Worm (Caenorhabditis elegans) whole organism, mixed stage, embryonic: Measurements from ENCODE around the gene K02D10.3.
A peak's percentile ranks its signal among the peaks of the same experiment; 100 is the strongest.

Source experiments
- bed-3 ChIP-seq: fragments of 200-800 bp; sonication (Bioruptor generic); optimal IDR thresholded peaks from 3 replicates; lab custom pipeline; 2018; ENCODE audit warnings: mild to moderate bottlenecking, missing genetic modification characterization, moderate library complexity, missing compliant biosample characterization
- blmp-1 ChIP-seq: fragments of 150-350 bp; optimal IDR thresholded peaks from 2 replicates; lab custom pipeline; 2014; ENCODE audit warnings: missing biosample characterization, missing genetic modification characterization
- ceh-43 ChIP-seq: fragments of 200-800 bp; sonication (Bioruptor generic); optimal IDR thresholded peaks from 2 replicates; lab custom pipeline; 2018; ENCODE audit warnings: mild to moderate bottlenecking, missing genetic modification characterization, moderate library complexity, missing compliant biosample characterization
- ceh-83 ChIP-seq: fragments of 200-800 bp; sonication (Bioruptor generic); optimal IDR thresholded peaks from 2 replicates; lab custom pipeline; 2018; ENCODE audit warnings: mild to moderate bottlenecking, missing genetic modification characterization, missing compliant biosample characterization
- ces-1 ChIP-seq: fragments of 150-350 bp; optimal IDR thresholded peaks from 2 replicates; lab custom pipeline; 2014; ENCODE audit warnings: missing biosample characterization, missing genetic modification reagents, missing genetic modification characterization
- cnd-1 ChIP-seq: fragments of 200-800 bp; sonication (Bioruptor generic); optimal IDR thresholded peaks from 2 replicates; lab custom pipeline; 2018; ENCODE audit warnings: mild to moderate bottlenecking, missing genetic modification characterization, missing compliant biosample characterization
- drap-1 ChIP-seq: fragments of 200-800 bp; sonication (Bioruptor generic); optimal IDR thresholded peaks from 3 replicates; lab custom pipeline; 2018; ENCODE audit warnings: mild to moderate bottlenecking, missing genetic modification characterization, missing compliant biosample characterization
- elt-1 ChIP-seq: sonication (generic microtip); optimal IDR thresholded peaks from 2 replicates; lab custom pipeline; 2017; ENCODE audit warnings: missing genetic modification characterization, mild to moderate bottlenecking, missing compliant biosample characterization, antibody characterized with exemption, moderate library complexity, borderline replicate concordance; ENCODE audit not compliant: insufficient read depth
- elt-3 ChIP-seq: fragments of 150-350 bp; optimal IDR thresholded peaks from 2 replicates; lab custom pipeline; 2014; ENCODE audit warnings: missing biosample characterization, missing genetic modification characterization
- flh-1 ChIP-seq: fragments of 200-800 bp; sonication (Bioruptor generic); optimal IDR thresholded peaks from 2 replicates; lab custom pipeline; 2018; ENCODE audit warnings: mild to moderate bottlenecking, missing genetic modification characterization, moderate library complexity, missing compliant biosample characterization
- ham-2 ChIP-seq: fragments of 200-800 bp; sonication (Bioruptor generic); optimal IDR thresholded peaks from 2 replicates; lab custom pipeline; 2018; ENCODE audit warnings: mild to moderate bottlenecking, missing genetic modification characterization, missing compliant biosample characterization
- hlh-1 ChIP-seq: fragments of 150-350 bp; optimal IDR thresholded peaks from 2 replicates; lab custom pipeline; 2014; ENCODE audit warnings: missing biosample characterization, missing genetic modification reagents, missing genetic modification characterization
- lsy-2 ChIP-seq: fragments of 150-350 bp; optimal IDR thresholded peaks from 2 replicates; lab custom pipeline; 2014; ENCODE audit warnings: missing biosample characterization, missing genetic modification characterization
- mab-5 ChIP-seq: fragments of 150-350 bp; optimal IDR thresholded peaks from 2 replicates; lab custom pipeline; 2014; ENCODE audit warnings: missing biosample characterization, missing genetic modification characterization
- mep-1 ChIP-seq: fragments of 150-350 bp; optimal IDR thresholded peaks from 2 replicates; lab custom pipeline; 2017; ENCODE audit warnings: missing biosample characterization, missing genetic modification reagents, missing genetic modification characterization, inconsistent platforms
- mls-2 ChIP-seq: sonication (generic microtip); optimal IDR thresholded peaks from 2 replicates; lab custom pipeline; 2016; ENCODE audit warnings: mild to moderate bottlenecking, missing genetic modification characterization, moderate library complexity, missing compliant biosample characterization
- nhr-12 ChIP-seq: fragments of 150-350 bp; optimal IDR thresholded peaks from 2 replicates; lab custom pipeline; 2014; ENCODE audit warnings: missing biosample characterization, missing genetic modification characterization
- nhr-2 ChIP-seq: fragments of 150-350 bp; optimal IDR thresholded peaks from 2 replicates; lab custom pipeline; 2014; ENCODE audit warnings: missing biosample characterization, missing genetic modification characterization
- nhr-237 ChIP-seq: fragments of 150-350 bp; optimal IDR thresholded peaks from 2 replicates; lab custom pipeline; 2014; ENCODE audit warnings: missing biosample characterization, missing genetic modification characterization
- nhr-28 ChIP-seq: fragments of 150-350 bp; optimal IDR thresholded peaks from 2 replicates; lab custom pipeline; 2014; ENCODE audit warnings: missing biosample characterization, missing genetic modification characterization
- nhr-76 ChIP-seq: sonication (generic microtip); optimal IDR thresholded peaks from 2 replicates; lab custom pipeline; 2017; ENCODE audit warnings: missing biosample characterization, missing genetic modification characterization
- pha-4 ChIP-seq: fragments of 150-350 bp; optimal IDR thresholded peaks from 2 replicates; lab custom pipeline; 2018; ENCODE audit warnings: missing biosample characterization, missing genetic modification reagents, missing genetic modification characterization
- sem-2 ChIP-seq: fragments of 200-800 bp; sonication (Bioruptor generic); optimal IDR thresholded peaks from 2 replicates; lab custom pipeline; 2018; ENCODE audit warnings: mild to moderate bottlenecking, missing genetic modification characterization, missing compliant biosample characterization
- snpc-4 ChIP-seq: fragments of 150-350 bp; optimal IDR thresholded peaks from 2 replicates; lab custom pipeline; 2014; ENCODE audit warnings: missing biosample characterization, missing genetic modification characterization
- sptf-1 ChIP-seq: sonication (generic microtip); optimal IDR thresholded peaks from 2 replicates; lab custom pipeline; 2017; ENCODE audit warnings: mild to moderate bottlenecking, missing genetic modification characterization, moderate library complexity, missing compliant biosample characterization
- unc-120 ChIP-seq: sonication (generic microtip); optimal IDR thresholded peaks from 2 replicates; lab custom pipeline; 2017; ENCODE audit warnings: missing genetic modification characterization, missing compliant biosample characterization; ENCODE audit not compliant: poor library complexity, severe bottlenecking
- unc-62 ChIP-seq: fragments of 150-350 bp; optimal IDR thresholded peaks from 2 replicates; lab custom pipeline; 2014; ENCODE audit warnings: missing biosample characterization, missing genetic modification reagents, missing genetic modification characterization
- zip-8 ChIP-seq: fragments of 150-350 bp; optimal IDR thresholded peaks from 2 replicates; lab custom pipeline; 2014; ENCODE audit warnings: missing biosample characterization, missing genetic modification characterization
- ztf-11 ChIP-seq: fragments of 150-350 bp; optimal IDR thresholded peaks from 2 replicates; lab custom pipeline; 2014; ENCODE audit warnings: missing biosample characterization, missing genetic modification characterization

Gene K02D10.3

DNA sequence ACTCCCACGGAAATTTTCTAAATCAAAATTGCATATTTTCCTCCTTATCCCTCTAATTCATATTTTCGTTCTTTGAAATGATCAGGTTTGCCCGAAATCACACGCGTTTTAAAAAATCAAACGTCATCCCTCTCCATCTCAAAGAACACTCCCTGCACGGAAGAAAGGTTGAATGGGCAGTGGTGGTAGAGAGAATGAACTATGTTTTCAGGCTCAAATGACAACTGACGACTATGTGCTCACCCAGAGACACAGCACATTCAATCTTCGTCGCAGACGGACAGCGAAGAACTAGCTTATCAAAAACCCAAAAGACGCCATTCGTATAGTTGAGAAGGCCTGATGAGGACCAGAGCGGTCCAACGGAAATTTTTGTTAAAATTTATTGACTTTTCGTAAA is 32.0 kb downstream of the K02D10.3 start:
- TF ChIP-seq unc-120 (tag; lab: Kevin White, UChicago) (peak; percentile 2), ceh-43 (GFP tag; lab: Kevin White, UChicago) (no peak)

DNA sequence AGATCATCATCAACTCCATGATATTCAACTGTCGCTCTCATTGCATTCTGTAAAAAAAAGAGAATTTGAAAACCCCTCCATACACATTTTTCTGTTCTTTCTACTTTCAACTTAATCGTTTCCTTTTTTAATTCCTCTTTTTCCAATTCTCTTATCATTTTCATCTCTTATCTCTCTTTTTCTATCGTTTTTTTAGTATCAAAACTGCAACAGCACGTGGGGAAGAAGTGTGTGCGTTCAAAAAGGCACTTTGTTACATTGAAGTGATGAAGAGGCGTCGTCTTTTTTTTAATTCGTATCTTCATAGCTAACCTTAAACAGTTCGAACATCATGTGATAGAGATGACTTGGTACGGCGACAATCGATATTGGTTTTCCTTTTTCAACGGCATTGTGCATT is 32.6 kb downstream of the K02D10.3 start:
- TF ChIP-seq nhr-12 (tag; lab: Kevin White, UChicago) (no peak), unc-62 (GFP tag; lab: Kevin White, UChicago) (no peak), zip-8 (tag; lab: Kevin White, UChicago) (no peak), mls-2 (no peak), elt-1 (tag; lab: Kevin White, UChicago) (no peak), cnd-1 (no peak), snpc-4 (tag; lab: Kevin White, UChicago) (no peak)

DNA sequence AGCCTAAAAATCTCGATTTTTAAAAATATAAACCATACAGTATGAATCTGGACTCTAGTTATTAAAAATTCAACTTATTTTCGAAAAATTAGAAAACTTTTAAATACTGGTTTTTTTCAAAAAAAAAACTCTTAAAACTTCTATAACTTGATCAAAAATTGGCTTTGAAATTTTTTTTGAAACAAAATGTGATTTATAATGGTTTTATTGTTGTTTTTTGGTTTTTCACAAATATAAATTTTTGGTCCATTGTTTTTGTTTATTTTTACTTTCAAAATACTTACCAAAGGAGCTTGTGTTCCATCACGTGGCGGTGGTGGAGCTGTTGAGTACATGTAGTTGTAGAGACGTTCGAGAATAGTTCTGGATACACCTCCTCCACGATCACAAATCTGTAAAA is 33.5 kb downstream of the K02D10.3 start:
- TF ChIP-seq drap-1 (GFP tag; lab: Kevin White, UChicago), result no peak
- no peak for TF ChIP-seq flh-1 (GFP tag; lab: Kevin White, UChicago)
- no peak for TF ChIP-seq nhr-28 (tag; lab: Kevin White, UChicago)
- TF ChIP-seq nhr-12 (tag; lab: Kevin White, UChicago), result no peak
- TF ChIP-seq zip-8 (tag; lab: Kevin White, UChicago), result no peak
- no peak for TF ChIP-seq pha-4
- TF ChIP-seq ztf-11 (tag; lab: Kevin White, UChicago), result no peak
- no peak for TF ChIP-seq hlh-1 (tag; lab: Kevin White, UChicago)

DNA sequence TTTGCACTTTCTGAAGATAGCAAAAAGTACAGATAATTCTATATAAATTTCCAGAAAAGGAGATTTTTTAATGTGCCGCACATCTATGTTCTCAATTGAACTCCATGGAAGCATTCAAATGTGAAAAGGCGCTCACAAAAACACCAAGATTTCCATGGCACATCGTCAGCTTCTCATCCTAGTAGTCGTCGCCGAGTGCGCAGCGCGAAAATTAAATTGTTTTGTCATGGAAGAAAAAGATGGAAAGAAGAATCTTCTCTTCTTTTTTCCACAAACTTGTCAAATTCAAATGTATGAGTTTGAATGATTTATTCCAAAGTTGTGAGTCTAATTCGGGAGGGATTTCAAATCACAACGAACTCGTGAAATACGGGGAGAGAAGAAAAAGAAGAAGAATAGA is 34.4 kb downstream of the K02D10.3 start:
- no peak for TF ChIP-seq ceh-83
- peak; percentile 81 for TF ChIP-seq ces-1 (GFP tag; lab: Kevin White, UChicago)
- TF ChIP-seq, all 35 proteins: peak for 1

DNA sequence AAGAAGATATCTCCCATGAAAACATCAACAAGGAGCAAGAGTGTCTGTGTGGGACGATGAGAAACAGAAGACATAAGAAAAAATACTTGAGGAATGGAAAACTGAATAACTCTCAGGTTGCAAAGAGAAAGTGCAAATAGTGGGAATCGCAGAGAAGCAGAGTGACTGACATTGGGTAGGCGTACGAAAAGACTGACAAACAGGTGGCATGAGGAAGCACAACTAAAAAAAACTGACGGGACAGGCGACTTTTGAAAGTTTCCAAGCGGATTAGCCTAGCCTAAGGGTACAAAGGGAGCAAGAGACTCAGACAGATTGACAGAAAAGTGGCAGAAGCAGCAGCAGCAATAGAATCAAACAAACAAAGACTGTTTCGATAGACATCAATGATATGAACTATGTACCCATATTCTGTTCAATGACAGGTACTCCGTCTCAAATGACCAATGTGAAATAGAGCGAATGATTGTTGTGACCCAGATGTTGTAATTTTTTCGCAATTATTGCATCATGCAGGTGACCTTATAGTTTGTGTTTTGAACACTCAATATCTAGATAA is 37.3 kb downstream of the K02D10.3 start:
- TF ChIP-seq lsy-2 (tag; lab: Kevin White, UChicago), result no peak
- peak; percentile 26 for TF ChIP-seq zip-8 (tag; lab: Kevin White, UChicago)
- peak; percentile 21 for TF ChIP-seq nhr-237 (tag; lab: Kevin White, UChicago)
- TF ChIP-seq ceh-43 (GFP tag; lab: Kevin White, UChicago), result no peak
- no peak for TF ChIP-seq blmp-1 (tag; lab: Kevin White, UChicago)
- no peak for TF ChIP-seq ces-1 (GFP tag; lab: Kevin White, UChicago)
- TF ChIP-seq snpc-4 (tag; lab: Kevin White, UChicago), result no peak
- TF ChIP-seq unc-120 (tag; lab: Kevin White, UChicago), result peak; percentile 39
- TF ChIP-seq hlh-1 (tag; lab: Kevin White, UChicago), result peak; percentile 70
- peak; percentile 74 for TF ChIP-seq unc-62 (GFP tag; lab: Kevin White, UChicago)

DNA sequence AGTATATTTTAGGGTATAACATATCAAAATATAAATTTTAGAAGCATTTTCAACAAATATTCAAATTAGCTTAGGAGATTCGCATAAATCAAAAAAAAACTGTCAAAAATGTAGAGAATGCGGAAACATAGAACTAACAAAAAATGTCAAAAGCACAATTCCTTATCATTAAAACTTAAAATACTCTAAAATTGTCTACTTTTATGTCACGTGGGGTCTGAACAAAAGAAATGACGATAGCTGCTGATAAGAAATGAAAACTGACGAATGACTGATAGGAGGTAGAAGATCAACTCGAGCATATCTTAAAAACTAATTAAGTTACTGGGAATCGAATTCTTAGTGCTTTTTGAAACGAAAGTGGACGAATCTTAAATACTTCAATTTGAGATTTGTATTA is 38.1 kb downstream of the K02D10.3 start:
- TF ChIP-seq nhr-76 (tag; lab: Kevin White, UChicago), result no peak
- TF ChIP-seq mep-1 (tag; lab: Kevin White, UChicago), result no peak
- no peak for TF ChIP-seq flh-1 (GFP tag; lab: Kevin White, UChicago)
- TF ChIP-seq bed-3 (GFP tag; lab: Kevin White, UChicago), result no peak
- TF ChIP-seq ceh-83, result no peak
- TF ChIP-seq ham-2 (GFP tag; lab: Kevin White, UChicago), result no peak
- no peak for TF ChIP-seq snpc-4 (tag; lab: Kevin White, UChicago)
- no peak for TF ChIP-seq mab-5 (tag; lab: Kevin White, UChicago)
- TF ChIP-seq hlh-1 (tag; lab: Kevin White, UChicago), result no peak
- TF ChIP-seq sptf-1 (tag; lab: Kevin White, UChicago), result no peak
- no peak for TF ChIP-seq elt-3 (tag; lab: Kevin White, UChicago)
- TF ChIP-seq nhr-2 (tag; lab: Kevin White, UChicago), result no peak
- no peak for TF ChIP-seq mls-2
- no peak for TF ChIP-seq pha-4
- TF ChIP-seq nhr-28 (tag; lab: Kevin White, UChicago), result no peak
- TF ChIP-seq sem-2, result no peak
